Fruit fly (Drosophila melanogaster): ENCODE measurements around the gene kraken.

The kraken gene

dm6 chr2L:859897-860296 lies 7.3 kb downstream of the kraken start, which contains the start of gene CG13950:
Gene CG13950, plus strand, starts transcription at chr2L:860197.
- TF ChIP-seq CG33017 (tag; optimal IDR thresholded peaks at IDR 0.05) (no peak), toe (GFP tag; optimal IDR thresholded peaks at IDR 0.05) (no peak), CG7045 (GFP tag; optimal IDR thresholded peaks at IDR 0.05) (no peak), kay (GFP tag; ENCODE audit: borderline replicate concordance) (no peak), CG11617 (GFP tag; optimal IDR thresholded peaks at IDR 0.05) (no peak), Hr96 (GFP tag; optimal IDR thresholded peaks at IDR 0.05) (no peak), Clk (GFP tag; optimal IDR thresholded peaks at IDR 0.05) (no peak), CG1620 (GFP tag; optimal IDR thresholded peaks at IDR 0.05) (no peak), Crg-1 (GFP tag; optimal IDR thresholded peaks at IDR 0.05) (no peak), cic (GFP tag; optimal IDR thresholded peaks at IDR 0.05) (no peak), CG7101 (tag; optimal IDR thresholded peaks at IDR 0.05) (no peak), ovo (GFP tag; optimal IDR thresholded peaks at IDR 0.05) (no peak), tj (GFP tag; optimal IDR thresholded peaks at IDR 0.05) (no peak), CG5204 (GFP tag; optimal IDR thresholded peaks at IDR 0.05) (no peak), cnc (optimal IDR thresholded peaks at IDR 0.05) (no peak)

- TF ChIP-seq bab1 (GFP tag; optimal IDR thresholded peaks at IDR 0.05), result peak; percentile 98
- peak; percentile 86 for TF ChIP-seq tj (GFP tag; optimal IDR thresholded peaks at IDR 0.05)
- peak; percentile 97 for TF ChIP-seq CG12768 (GFP tag; optimal IDR thresholded peaks at IDR 0.05)
- TF ChIP-seq CG14711 (tag; optimal IDR thresholded peaks at IDR 0.05), result peak; percentile 92
- TF ChIP-seq pad (GFP tag; optimal IDR thresholded peaks at IDR 0.05), result peak; percentile 87
- peak; percentile 95 for TF ChIP-seq CG11617 (GFP tag; optimal IDR thresholded peaks at IDR 0.05)
- peak; percentile 97 for TF ChIP-seq CG33017 (tag; optimal IDR thresholded peaks at IDR 0.05)
- peak; percentile 96 for TF ChIP-seq Hr96 (GFP tag; optimal IDR thresholded peaks at IDR 0.05)
- peak; percentile 88 for TF ChIP-seq Crg-1 (GFP tag; optimal IDR thresholded peaks at IDR 0.05)
- TF ChIP-seq Clk (GFP tag; optimal IDR thresholded peaks at IDR 0.05), result peak; percentile 95
- TF ChIP-seq toe (GFP tag; optimal IDR thresholded peaks at IDR 0.05), result peak; percentile 95
- TF ChIP-seq cic (GFP tag; optimal IDR thresholded peaks at IDR 0.05), result peak; percentile 78
- TF ChIP-seq kay (GFP tag; ENCODE audit: borderline replicate concordance), result no peak
- TF ChIP-seq Mnt (GFP tag; optimal IDR thresholded peaks at IDR 0.05), result peak; percentile 91
- TF ChIP-seq ovo (GFP tag; optimal IDR thresholded peaks at IDR 0.05), result peak; percentile 93
- peak; percentile 96 for TF ChIP-seq CG7045 (GFP tag; optimal IDR thresholded peaks at IDR 0.05)
- TF ChIP-seq CG5204 (GFP tag; optimal IDR thresholded peaks at IDR 0.05), result peak; percentile 95
- no peak for TF ChIP-seq cnc (optimal IDR thresholded peaks at IDR 0.05)
- TF ChIP-seq CG7101 (tag; optimal IDR thresholded peaks at IDR 0.05), result peak; percentile 97
- TF ChIP-seq CG1620 (GFP tag; optimal IDR thresholded peaks at IDR 0.05), result peak; percentile 97
Observed at dm6 chr2L:865851-866250, 13.3 kb downstream of the kraken start.

- TF ChIP-seq toe (GFP tag; optimal IDR thresholded peaks at IDR 0.05) (peak; percentile 97), cnc (optimal IDR thresholded peaks at IDR 0.05) (no peak), CG5204 (GFP tag; optimal IDR thresholded peaks at IDR 0.05) (peak; percentile 96), pad (GFP tag; optimal IDR thresholded peaks at IDR 0.05) (peak; percentile 89), kay (GFP tag; ENCODE audit: borderline replicate concordance) (no peak), tj (GFP tag; optimal IDR thresholded peaks at IDR 0.05) (peak; percentile 65), Mnt (GFP tag; optimal IDR thresholded peaks at IDR 0.05) (peak; percentile 90), ovo (GFP tag; optimal IDR thresholded peaks at IDR 0.05) (peak; percentile 49), Crg-1 (GFP tag; optimal IDR thresholded peaks at IDR 0.05) (peak; percentile 97), CG12768 (GFP tag; optimal IDR thresholded peaks at IDR 0.05) (peak; percentile 98), CG33017 (tag; optimal IDR thresholded peaks at IDR 0.05) (peak; percentile 98), CG11617 (GFP tag; optimal IDR thresholded peaks at IDR 0.05) (peak; percentile 94), bab1 (GFP tag; optimal IDR thresholded peaks at IDR 0.05) (peak; percentile 98), CG1620 (GFP tag; optimal IDR thresholded peaks at IDR 0.05) (peak; percentile 98), cic (GFP tag; optimal IDR thresholded peaks at IDR 0.05) (peak; percentile 98), CG14711 (tag; optimal IDR thresholded peaks at IDR 0.05) (peak; percentile 93), Clk (GFP tag; optimal IDR thresholded peaks at IDR 0.05) (peak; percentile 94), Hr96 (GFP tag; optimal IDR thresholded peaks at IDR 0.05) (peak; percentile 95), CG7045 (GFP tag; optimal IDR thresholded peaks at IDR 0.05) (peak; percentile 94), CG7101 (tag; optimal IDR thresholded peaks at IDR 0.05) (peak; percentile 98)
Observed at dm6 chr2L:866950-867744, 14.6 kb downstream of the kraken start.

- TF ChIP-seq Hr96 (GFP tag; optimal IDR thresholded peaks at IDR 0.05) (no peak), CG1620 (GFP tag; optimal IDR thresholded peaks at IDR 0.05) (peak; percentile 25), tj (GFP tag; optimal IDR thresholded peaks at IDR 0.05) (peak; percentile 10), Crg-1 (GFP tag; optimal IDR thresholded peaks at IDR 0.05) (no peak), CG7101 (tag; optimal IDR thresholded peaks at IDR 0.05) (no peak), Mnt (GFP tag; optimal IDR thresholded peaks at IDR 0.05) (peak; percentile 50), CG11617 (GFP tag; optimal IDR thresholded peaks at IDR 0.05) (no peak), bab1 (GFP tag; optimal IDR thresholded peaks at IDR 0.05) (peak; percentile 41), pad (GFP tag; optimal IDR thresholded peaks at IDR 0.05) (no peak), CG14711 (tag; optimal IDR thresholded peaks at IDR 0.05) (peak; percentile 15)
Observed at dm6 chr2L:867899-868605, 15.5 kb downstream of the kraken start, which contains the start of gene aru. Gene aru, minus strand, starts transcription at chr2L:868354.

dm6 chr2L:868961-869360 lies 16.4 kb downstream of the kraken start:
- TF ChIP-seq Clk (GFP tag; optimal IDR thresholded peaks at IDR 0.05) (no peak), CG7045 (GFP tag; optimal IDR thresholded peaks at IDR 0.05) (no peak), bab1 (GFP tag; optimal IDR thresholded peaks at IDR 0.05) (no peak), toe (GFP tag; optimal IDR thresholded peaks at IDR 0.05) (no peak), Hr96 (GFP tag; optimal IDR thresholded peaks at IDR 0.05) (no peak), CG7101 (tag; optimal IDR thresholded peaks at IDR 0.05) (no peak), CG12768 (GFP tag; optimal IDR thresholded peaks at IDR 0.05) (no peak), Mnt (GFP tag; optimal IDR thresholded peaks at IDR 0.05) (no peak), CG11617 (GFP tag; optimal IDR thresholded peaks at IDR 0.05) (no peak), kay (GFP tag; ENCODE audit: borderline replicate concordance) (no peak), CG5204 (GFP tag; optimal IDR thresholded peaks at IDR 0.05) (no peak), CG14711 (tag; optimal IDR thresholded peaks at IDR 0.05) (no peak), pad (GFP tag; optimal IDR thresholded peaks at IDR 0.05) (no peak), cic (GFP tag; optimal IDR thresholded peaks at IDR 0.05) (no peak), cnc (optimal IDR thresholded peaks at IDR 0.05) (no peak), ovo (GFP tag; optimal IDR thresholded peaks at IDR 0.05) (no peak)

Data from whole organism, adult.